Worm (Caenorhabditis elegans): ENCODE data around the gene brap-2.
A peak's percentile ranks its signal among the peaks of the same experiment; 100 is the strongest.

brap-2 gene

DNA sequence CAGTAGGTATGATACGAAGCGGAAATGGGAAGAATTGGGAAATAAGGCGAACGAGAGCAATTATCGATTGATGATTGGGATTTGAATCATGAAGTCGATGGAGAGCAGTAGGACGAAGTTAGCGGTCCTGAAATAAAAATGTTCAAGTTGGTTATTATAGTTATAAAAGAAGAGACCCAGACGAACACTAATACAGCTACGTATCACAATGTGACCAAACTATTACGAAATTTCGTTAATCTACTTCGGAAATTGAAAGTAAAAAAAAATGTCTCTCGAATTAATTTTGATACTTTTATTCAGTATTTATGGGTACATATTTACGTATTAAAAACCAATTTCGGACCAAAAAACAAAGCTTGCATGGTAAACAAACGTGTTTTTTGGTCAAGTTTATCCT lies 33.5 kb upstream of the brap-2 start:
- TF ChIP-seq unc-39 (tag; optimal IDR thresholded peaks at IDR 0.05) (no peak), nhr-6 (tag; optimal IDR thresholded peaks at IDR 0.05) (no peak), ceh-16 (tag; optimal IDR thresholded peaks at IDR 0.05) (no peak), ceh-82 (tag; optimal IDR thresholded peaks at IDR 0.05) (no peak), mbf-1 (tag; optimal IDR thresholded peaks at IDR 0.05) (no peak), crh-2 (tag; optimal IDR thresholded peaks at IDR 0.05) (no peak), mab-5 (tag; optimal IDR thresholded peaks at IDR 0.05) (no peak), fos-1 (tag; optimal IDR thresholded peaks at IDR 0.05) (no peak), C34F6.9 (tag; optimal IDR thresholded peaks at IDR 0.05) (no peak), mdl-1 (tag; optimal IDR thresholded peaks at IDR 0.05) (no peak), nhr-25 (tag; optimal IDR thresholded peaks at IDR 0.05) (no peak)

DNA sequence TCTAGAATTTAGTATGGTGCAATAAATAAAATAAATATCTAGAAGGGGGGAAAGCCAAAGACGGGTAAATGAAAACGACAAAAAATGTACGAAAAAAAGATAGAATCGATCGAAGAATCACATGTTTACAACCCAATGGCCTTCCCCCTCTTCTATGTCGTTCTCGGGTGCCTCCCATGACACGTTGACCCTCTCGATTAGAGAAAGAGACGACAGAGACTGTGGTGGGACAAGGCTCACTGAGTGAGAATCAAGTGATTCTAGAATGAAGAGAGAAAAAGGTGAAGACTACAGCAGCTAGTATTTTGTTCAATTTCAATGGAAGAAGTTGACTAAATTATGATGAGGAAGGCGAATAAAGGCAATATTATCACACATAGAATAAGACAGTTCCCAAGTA lies 33.1 kb upstream of the brap-2 start:
- TF ChIP-seq crh-2 (tag; optimal IDR thresholded peaks at IDR 0.05) (peak; percentile 76), C34F6.9 (tag; optimal IDR thresholded peaks at IDR 0.05) (peak; percentile 79), F13H6.1 (tag; optimal IDR thresholded peaks at IDR 0.05) (peak; percentile 38), sma-9 (GFP tag; optimal IDR thresholded peaks at IDR 0.05) (peak; percentile 27), sma-9 (tag; optimal IDR thresholded peaks at IDR 0.05) (no peak), ama-1 (optimal IDR thresholded peaks at IDR 0.05) (peak; percentile 28), lsy-2 (tag; optimal IDR thresholded peaks at IDR 0.05) (peak in 1 of 2 experiments; percentile 71), nhr-237 (tag; optimal IDR thresholded peaks at IDR 0.05) (no peak), lin-13 (GFP tag; optimal IDR thresholded peaks at IDR 0.05) (no peak), fos-1 (tag; optimal IDR thresholded peaks at IDR 0.05) (peak; percentile 63), nhr-25 (tag; optimal IDR thresholded peaks at IDR 0.05) (peak; percentile 69), nhr-129 (tag; optimal IDR thresholded peaks at IDR 0.05) (peak; percentile 92)

DNA sequence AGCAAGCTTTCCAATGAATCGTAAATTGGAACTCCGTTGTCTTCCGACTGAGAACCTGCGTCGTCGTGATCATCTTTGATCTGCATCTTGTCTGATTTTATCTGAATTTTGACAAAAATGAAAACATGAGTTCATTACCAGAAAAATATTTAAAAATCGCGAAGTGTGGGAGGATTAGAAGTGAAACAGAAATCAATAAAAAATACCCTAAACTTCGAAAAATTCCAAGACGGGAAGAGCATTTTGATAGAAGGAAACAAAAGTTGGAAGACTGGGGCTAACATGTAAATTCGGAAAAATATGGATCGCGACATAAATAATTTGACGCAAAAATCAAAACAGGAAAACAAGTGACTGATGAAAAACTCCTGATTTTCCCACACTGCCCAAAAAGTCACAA lies 32.6 kb upstream of the brap-2 start, which contains the start of gene F07F6.8:
TSS of gene F07F6.8 (minus strand) at position 101 of the 400 bp plus-strand sequence.
- TF ChIP-seq sem-4 (tag; optimal IDR thresholded peaks at IDR 0.05) (no peak), mab-5 (tag; optimal IDR thresholded peaks at IDR 0.05) (no peak), lin-13 (GFP tag; optimal IDR thresholded peaks at IDR 0.05) (no peak), ztf-1 (GFP tag; conservative IDR thresholded peaks at IDR 0.05) (no peak), ceh-82 (tag; optimal IDR thresholded peaks at IDR 0.05) (no peak), blmp-1 (tag; optimal IDR thresholded peaks at IDR 0.05; ENCODE audit: insufficient read depth) (no peak), elt-3 (tag; optimal IDR thresholded peaks at IDR 0.05) (no peak), unc-62 (GFP tag; optimal IDR thresholded peaks at IDR 0.05) (no peak), peb-1 (tag; optimal IDR thresholded peaks at IDR 0.05) (no peak), nhr-129 (tag; optimal IDR thresholded peaks at IDR 0.05) (no peak), ZK546.5 (tag; optimal IDR thresholded peaks at IDR 0.05) (no peak), zag-1 (tag; optimal IDR thresholded peaks at IDR 0.05) (no peak)

DNA sequence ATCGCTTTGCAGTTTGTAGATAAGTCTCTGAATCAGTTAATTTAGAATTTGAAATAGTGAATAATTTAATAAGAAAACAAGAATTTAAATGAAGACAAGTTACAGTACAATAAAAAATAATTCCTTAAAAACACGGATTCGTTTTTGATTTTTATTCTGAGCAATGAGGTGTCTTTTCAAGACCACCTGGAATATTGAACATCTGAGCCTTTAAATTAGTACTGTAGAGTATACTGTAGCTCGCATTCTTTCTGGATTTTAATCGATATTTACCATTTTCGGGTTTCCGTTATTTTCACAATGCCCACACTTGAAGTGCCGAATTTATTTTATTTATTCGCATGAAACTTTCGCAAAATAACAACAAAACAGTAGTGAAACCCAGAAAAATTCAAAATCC lies 30.8 kb upstream of the brap-2 start, which contains the start of gene F07F6.7:
TSS of gene F07F6.7 (minus strand) at position 27 of the 400 bp plus-strand sequence.
- TF ChIP-seq mab-5 (tag; optimal IDR thresholded peaks at IDR 0.05) (no peak), ztf-4 (tag; optimal IDR thresholded peaks at IDR 0.05) (peak; percentile 12), sem-4 (tag; optimal IDR thresholded peaks at IDR 0.05) (peak; percentile 7), peb-1 (tag; optimal IDR thresholded peaks at IDR 0.05) (no peak), nhr-6 (tag; optimal IDR thresholded peaks at IDR 0.05) (no peak), aly-2 (tag; optimal IDR thresholded peaks at IDR 0.05) (no peak), sma-9 (GFP tag; optimal IDR thresholded peaks at IDR 0.05) (no peak), sma-9 (tag; optimal IDR thresholded peaks at IDR 0.05) (no peak), lsy-2 (tag; optimal IDR thresholded peaks at IDR 0.05) (peak in 1 of 2 experiments; percentile 33), ama-1 (optimal IDR thresholded peaks at IDR 0.05) (no peak), fos-1 (tag; optimal IDR thresholded peaks at IDR 0.05) (no peak), nhr-25 (tag; optimal IDR thresholded peaks at IDR 0.05) (peak; percentile 13)

DNA sequence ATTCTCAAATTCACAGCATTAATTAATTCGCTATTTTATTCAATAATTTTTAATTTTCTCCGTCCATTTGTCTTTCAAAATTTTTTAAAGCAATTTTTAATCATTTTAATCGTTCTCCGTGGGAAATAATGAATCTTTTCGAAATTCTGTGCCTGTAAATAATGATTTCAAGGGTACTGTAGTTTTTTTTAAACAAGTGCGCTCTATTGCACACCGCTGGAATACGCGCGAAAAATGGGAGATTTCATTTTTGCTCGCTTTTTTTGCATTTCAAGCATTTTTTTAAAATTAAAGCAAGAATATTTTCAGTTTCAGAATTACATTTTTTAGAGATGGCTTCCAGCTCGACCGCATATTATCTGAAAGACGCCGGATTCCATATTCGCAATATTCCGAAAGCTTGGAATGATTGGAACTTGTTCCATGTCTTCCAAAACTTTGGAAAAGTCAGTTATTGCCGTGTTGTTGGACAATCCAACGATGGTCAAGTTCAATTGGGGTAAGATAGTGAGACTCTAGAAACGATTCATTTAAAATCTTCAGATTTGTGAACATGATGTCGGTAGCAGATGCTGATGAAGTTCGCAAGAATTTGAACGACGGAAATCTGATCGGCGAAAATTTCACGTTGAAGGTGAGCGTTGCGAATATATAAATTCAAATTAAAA lies 28.1 kb upstream of the brap-2 start, which contains the start of gene tofu-6:
TSS of gene tofu-6 (plus strand) at position 302 of the 668 bp plus-strand sequence.
- TF ChIP-seq C34F6.9 (tag; optimal IDR thresholded peaks at IDR 0.05) (peak; percentile 9), lsy-2 (tag; optimal IDR thresholded peaks at IDR 0.05) (peak in 1 of 2 experiments; percentile 93), dmd-4 (tag; optimal IDR thresholded peaks at IDR 0.05) (no peak)

DNA sequence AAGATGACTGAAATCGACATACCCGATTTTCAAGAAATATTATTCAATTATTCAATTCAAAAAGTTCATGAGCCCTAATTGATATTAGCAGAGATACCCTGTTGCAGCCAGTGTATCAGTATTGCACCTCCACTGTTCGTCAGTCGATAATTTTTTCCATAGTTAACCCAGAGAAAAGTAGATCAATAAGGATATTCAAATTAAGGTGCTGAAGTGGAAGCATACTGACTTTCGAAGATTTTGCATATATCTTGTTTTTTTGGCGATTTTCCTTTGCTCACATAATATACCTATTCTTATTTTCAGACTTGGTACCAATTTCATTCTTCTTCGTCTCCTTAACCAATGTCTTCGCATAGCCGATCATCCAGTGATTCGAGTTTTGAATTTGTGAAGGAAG lies 25.9 kb upstream of the brap-2 start, which contains the start of gene EEED8.15:
TSS of gene EEED8.15 (plus strand) at position 301 of the 400 bp plus-strand sequence.
- no peak for TF ChIP-seq unc-62 (GFP tag; optimal IDR thresholded peaks at IDR 0.05)
- no peak for TF ChIP-seq ceh-82 (tag; optimal IDR thresholded peaks at IDR 0.05)
- no peak for TF ChIP-seq crh-2 (tag; optimal IDR thresholded peaks at IDR 0.05)
- no peak for TF ChIP-seq unc-39 (tag; optimal IDR thresholded peaks at IDR 0.05)

Measured in whole organism, L2 larva.